Worm (Caenorhabditis elegans): ENCODE data around the gene asna-1.

The asna-1 gene

ce11 chrIII:8926512-8926911, 31.6 kb downstream of the asna-1 start:
- no peak for TF ChIP-seq med-1 (GFP tag; optimal IDR thresholded peaks at IDR 0.05; ENCODE audit: insufficient read depth)
- TF ChIP-seq ztf-23 (GFP tag; IDR thresholded peaks at IDR 0.05), result no peak
- no peak for TF ChIP-seq tab-1 (GFP tag; IDR thresholded peaks at IDR 0.05)
- no peak for TF ChIP-seq T22C8.4 (GFP tag; IDR thresholded peaks at IDR 0.05)
- TF ChIP-seq cog-1 (tag; optimal IDR thresholded peaks at IDR 0.05), result no peak
- no peak for TF ChIP-seq klf-2 (GFP tag; conservative IDR thresholded peaks at IDR 0.05)
- TF ChIP-seq flt-1 (GFP tag; IDR thresholded peaks at IDR 0.05), result no peak
- no peak for TF ChIP-seq ref-1 (GFP tag; conservative IDR thresholded peaks at IDR 0.05)
- no peak for TF ChIP-seq ztf-29 (GFP tag; IDR thresholded peaks at IDR 0.05)

ce11 chrIII:8929723-8930122, 34.8 kb downstream of the asna-1 start, which contains the start of gene arrd-15:
Gene arrd-15, plus strand, starts transcription at chrIII:8930023.
- no peak for TF ChIP-seq med-1 (GFP tag; optimal IDR thresholded peaks at IDR 0.05; ENCODE audit: insufficient read depth)
- TF ChIP-seq ztf-29 (GFP tag; IDR thresholded peaks at IDR 0.05), result no peak
- TF ChIP-seq flt-1 (GFP tag; IDR thresholded peaks at IDR 0.05), result no peak
- no peak for TF ChIP-seq tab-1 (GFP tag; IDR thresholded peaks at IDR 0.05)
- no peak for TF ChIP-seq klf-2 (GFP tag; conservative IDR thresholded peaks at IDR 0.05)
- TF ChIP-seq ref-1 (GFP tag; conservative IDR thresholded peaks at IDR 0.05), result no peak
- TF ChIP-seq ztf-23 (GFP tag; IDR thresholded peaks at IDR 0.05), result no peak
- no peak for TF ChIP-seq cog-1 (tag; optimal IDR thresholded peaks at IDR 0.05)
- no peak for TF ChIP-seq T22C8.4 (GFP tag; IDR thresholded peaks at IDR 0.05)

- TF ChIP-seq flt-1 (GFP tag; IDR thresholded peaks at IDR 0.05), result no peak
- TF ChIP-seq med-1 (GFP tag; optimal IDR thresholded peaks at IDR 0.05; ENCODE audit: insufficient read depth), result no peak
- TF ChIP-seq ztf-29 (GFP tag; IDR thresholded peaks at IDR 0.05), result no peak
- TF ChIP-seq T22C8.4 (GFP tag; IDR thresholded peaks at IDR 0.05), result no peak
- TF ChIP-seq cog-1 (tag; optimal IDR thresholded peaks at IDR 0.05), result no peak
- no peak for TF ChIP-seq ref-1 (GFP tag; conservative IDR thresholded peaks at IDR 0.05)
Observed at ce11 chrIII:8933696-8934095, 38.8 kb downstream of the asna-1 start.

- TF ChIP-seq cog-1 (tag; optimal IDR thresholded peaks at IDR 0.05), result no peak
- no peak for TF ChIP-seq med-1 (GFP tag; optimal IDR thresholded peaks at IDR 0.05; ENCODE audit: insufficient read depth)
- no peak for TF ChIP-seq tab-1 (GFP tag; IDR thresholded peaks at IDR 0.05)
- no peak for TF ChIP-seq ztf-29 (GFP tag; IDR thresholded peaks at IDR 0.05)
- TF ChIP-seq ref-1 (GFP tag; conservative IDR thresholded peaks at IDR 0.05), result no peak
- TF ChIP-seq ztf-23 (GFP tag; IDR thresholded peaks at IDR 0.05), result no peak
- no peak for TF ChIP-seq klf-2 (GFP tag; conservative IDR thresholded peaks at IDR 0.05)
- no peak for TF ChIP-seq T22C8.4 (GFP tag; IDR thresholded peaks at IDR 0.05)
- TF ChIP-seq flt-1 (GFP tag; IDR thresholded peaks at IDR 0.05), result no peak
Observed at ce11 chrIII:8934378-8934777, 39.5 kb downstream of the asna-1 start.

ce11 chrIII:8937571-8937970, 42.7 kb downstream of the asna-1 start:
- TF ChIP-seq cog-1 (tag; optimal IDR thresholded peaks at IDR 0.05) (peak; percentile 91), ref-1 (GFP tag; conservative IDR thresholded peaks at IDR 0.05) (peak; percentile 89), med-1 (GFP tag; optimal IDR thresholded peaks at IDR 0.05; ENCODE audit: insufficient read depth) (peak; percentile 54), T22C8.4 (GFP tag; IDR thresholded peaks at IDR 0.05) (peak; percentile 87), ztf-23 (GFP tag; IDR thresholded peaks at IDR 0.05) (peak; percentile 95), klf-2 (GFP tag; conservative IDR thresholded peaks at IDR 0.05) (peak; percentile 92), tab-1 (GFP tag; IDR thresholded peaks at IDR 0.05) (peak; percentile 93), ztf-29 (GFP tag; IDR thresholded peaks at IDR 0.05) (peak; percentile 94), flt-1 (GFP tag; IDR thresholded peaks at IDR 0.05) (peak; percentile 96)

ce11 chrIII:8944357-8944756, 49.5 kb downstream of the asna-1 start, which contains the start of gene dhrr-1:
Gene dhrr-1, plus strand, starts transcription at chrIII:8944657.
- TF ChIP-seq ref-1 (GFP tag; conservative IDR thresholded peaks at IDR 0.05) (no peak), klf-2 (GFP tag; conservative IDR thresholded peaks at IDR 0.05) (no peak), T22C8.4 (GFP tag; IDR thresholded peaks at IDR 0.05) (no peak), ztf-23 (GFP tag; IDR thresholded peaks at IDR 0.05) (no peak), tab-1 (GFP tag; IDR thresholded peaks at IDR 0.05) (no peak), med-1 (GFP tag; optimal IDR thresholded peaks at IDR 0.05; ENCODE audit: insufficient read depth) (no peak), cog-1 (tag; optimal IDR thresholded peaks at IDR 0.05) (no peak), ztf-29 (GFP tag; IDR thresholded peaks at IDR 0.05) (no peak), flt-1 (GFP tag; IDR thresholded peaks at IDR 0.05) (no peak)

Measured in whole organism, midembryonic.